Worm (Caenorhabditis elegans) whole organism, L1 larva: ENCODE measurements around the gene Y53C12A.6.
A peak's percentile ranks its signal among the peaks of the same experiment; 100 is the strongest.

Experiments used
- C04F5.9 ChIP-seq: sonication (generic microtip); optimal IDR thresholded peaks from 2 replicates; lab custom pipeline; 2016; ENCODE audit warnings: missing genetic modification characterization, missing compliant biosample characterization
- aly-2 ChIP-seq: fragments of 150-350 bp; optimal IDR thresholded peaks from 2 replicates; lab custom pipeline; 2014; ENCODE audit warnings: missing biosample characterization, missing genetic modification characterization
- ama-1 ChIP-seq: fragments of 150-350 bp; optimal IDR thresholded peaks from 2 replicates; lab custom pipeline; 2014
- blmp-1 ChIP-seq: fragments of 150-350 bp; optimal IDR thresholded peaks from 2 replicates; lab custom pipeline; 2014; ENCODE audit warnings: missing biosample characterization, missing genetic modification characterization
- ceh-63 ChIP-seq: fragments of 200-800 bp; sonication (Bioruptor generic); optimal IDR thresholded peaks from 2 replicates; lab custom pipeline; 2018; ENCODE audit warnings: mild to moderate bottlenecking, missing genetic modification characterization, missing compliant biosample characterization
- ceh-88 ChIP-seq: fragments of 200-800 bp; sonication (Bioruptor generic); IDR thresholded peaks from 2 replicates; pipeline ENCODE4 v1.3.6; 2022; ENCODE audit warnings: missing genetic modification characterization, missing compliant biosample characterization
- ceh-90 ChIP-seq: sonication (generic microtip); optimal IDR thresholded peaks from 2 replicates; lab custom pipeline; 2016; ENCODE audit warnings: missing genetic modification characterization, missing compliant biosample characterization
- ces-1 ChIP-seq: fragments of 150-350 bp; optimal IDR thresholded peaks from 2 replicates; lab custom pipeline; 2014; ENCODE audit warnings: missing biosample characterization, missing genetic modification reagents, missing genetic modification characterization
- dpl-1 ChIP-seq, 3 experiments: fragments of 150-350 bp in 2 of 3; sonication (generic microtip) in 1 of 3; optimal IDR thresholded peaks; 2 replicates each; lab custom pipeline; 2014 to 2017; ENCODE audit warnings: missing biosample characterization in 3 of 3, missing genetic modification characterization in 3 of 3, missing genetic modification reagents in 3 of 3
- dsc-1 ChIP-seq: sonication (generic microtip); optimal IDR thresholded peaks from 2 replicates; lab custom pipeline; 2016; ENCODE audit warnings: mild to moderate bottlenecking, missing genetic modification characterization, missing compliant biosample characterization
- efl-1 ChIP-seq, 4 experiments: fragments of 150-350 bp; optimal IDR thresholded peaks in 3 of 4; peaks in 1 of 4; 1 replicate in 1 of 4; 2 replicates in 3 of 4; lab custom pipeline; 2014; ENCODE audit warnings: missing biosample characterization in 2 of 4, missing genetic modification characterization in 2 of 4, missing genetic modification reagents in 2 of 4
- egl-13 ChIP-seq: sonication (generic microtip); optimal IDR thresholded peaks from 2 replicates; lab custom pipeline; 2016; ENCODE audit warnings: missing genotype, missing genetic modification reagents, missing genetic modification characterization, missing compliant biosample characterization
- elt-3 ChIP-seq, 6 experiments: fragments of 150-350 bp in 1 of 6; sonication (generic microtip); optimal IDR thresholded peaks; 2 replicates each; lab custom pipeline; 2017 to 2018; ENCODE audit warnings: missing biosample characterization in 6 of 6, missing genetic modification characterization in 6 of 6, inconsistent platforms in 1 of 6
- ets-5 ChIP-seq: fragments of 200-800 bp; sonication (Bioruptor generic); IDR thresholded peaks from 2 replicates; pipeline ENCODE4 v1.3.6; 2022; ENCODE audit warnings: missing genetic modification characterization, missing compliant biosample characterization
- fkh-4 ChIP-seq: sonication (generic microtip); optimal IDR thresholded peaks from 2 replicates; lab custom pipeline; 2016; ENCODE audit warnings: missing compliant biosample characterization, missing genetic modification characterization, borderline replicate concordance
- lin-13 ChIP-seq: fragments of 150-350 bp; optimal IDR thresholded peaks from 2 replicates; lab custom pipeline; 2014; ENCODE audit warnings: missing biosample characterization, missing genetic modification reagents, missing genetic modification characterization
- lin-35 ChIP-seq, 2 experiments: fragments of 150-350 bp; optimal IDR thresholded peaks; 2 replicates each; lab custom pipeline; 2014; ENCODE audit warnings: missing biosample characterization in 2 of 2, missing genetic modification characterization in 2 of 2, missing genetic modification reagents in 2 of 2
- lir-3 ChIP-seq: sonication (generic microtip); optimal IDR thresholded peaks from 2 replicates; lab custom pipeline; 2016; ENCODE audit warnings: mild to moderate bottlenecking, missing genetic modification characterization, moderate library complexity, missing compliant biosample characterization; ENCODE audit not compliant: poor library complexity
- lsy-2 ChIP-seq, 2 experiments: fragments of 150-350 bp; optimal IDR thresholded peaks; 2 replicates each; lab custom pipeline; 2014; ENCODE audit warnings: missing biosample characterization in 2 of 2, missing genetic modification characterization in 2 of 2
- mef-2 ChIP-seq: fragments of 150-350 bp; optimal IDR thresholded peaks from 2 replicates; lab custom pipeline; 2014; ENCODE audit warnings: missing biosample characterization, missing genetic modification characterization
- nhr-12 ChIP-seq: sonication (generic microtip); optimal IDR thresholded peaks from 2 replicates; lab custom pipeline; 2017; ENCODE audit warnings: missing biosample characterization, missing genetic modification characterization
- nhr-20 ChIP-seq: sonication (generic microtip); optimal IDR thresholded peaks from 2 replicates; lab custom pipeline; 2016; ENCODE audit warnings: mild to moderate bottlenecking, missing genetic modification characterization, missing compliant biosample characterization
- nhr-47 ChIP-seq: sonication (generic microtip); optimal IDR thresholded peaks from 2 replicates; lab custom pipeline; 2016; ENCODE audit warnings: mild to moderate bottlenecking, missing genetic modification characterization, moderate library complexity, missing compliant biosample characterization
- nhr-71 ChIP-seq: sonication (generic microtip); optimal IDR thresholded peaks from 2 replicates; lab custom pipeline; 2016; ENCODE audit warnings: mild to moderate bottlenecking, missing genetic modification characterization, moderate library complexity, missing compliant biosample characterization
- nhr-76 ChIP-seq: sonication (generic microtip); optimal IDR thresholded peaks from 2 replicates; lab custom pipeline; 2017; ENCODE audit warnings: missing biosample characterization, missing genetic modification characterization
- nhr-85 ChIP-seq: sonication (generic microtip); peaks from one replicate; lab custom pipeline; 2016; ENCODE audit warnings: missing genetic modification characterization, inconsistent platforms, missing compliant biosample characterization
- pax-3 ChIP-seq: fragments of 200-800 bp; sonication (Bioruptor generic); optimal IDR thresholded peaks from 2 replicates; lab custom pipeline; 2018; ENCODE audit warnings: mild to moderate bottlenecking, missing genetic modification characterization, moderate library complexity, missing compliant biosample characterization
- rnt-1 ChIP-seq: sonication (generic microtip); optimal IDR thresholded peaks from 2 replicates; lab custom pipeline; 2016; ENCODE audit warnings: mild to moderate bottlenecking, missing genetic modification characterization, moderate library complexity, missing compliant biosample characterization
- skn-1 ChIP-seq: fragments of 150-350 bp; optimal IDR thresholded peaks from 2 replicates; lab custom pipeline; 2014; ENCODE audit warnings: missing biosample characterization, missing genetic modification characterization
- snu-23 ChIP-seq: sonication (generic microtip); optimal IDR thresholded peaks from 2 replicates; lab custom pipeline; 2016; ENCODE audit warnings: missing genetic modification characterization, missing compliant biosample characterization
- sox-4 ChIP-seq: sonication (generic microtip); optimal IDR thresholded peaks from 2 replicates; lab custom pipeline; 2016; ENCODE audit warnings: missing genetic modification characterization, missing compliant biosample characterization
- sptf-1 ChIP-seq: fragments of 150-350 bp; optimal IDR thresholded peaks from 2 replicates; lab custom pipeline; 2014; ENCODE audit warnings: missing biosample characterization, missing genetic modification characterization
- sup-37 ChIP-seq: fragments of 200-800 bp; sonication (Bioruptor generic); optimal IDR thresholded peaks from 2 replicates; lab custom pipeline; 2018; ENCODE audit warnings: mild to moderate bottlenecking, missing genetic modification characterization, missing compliant biosample characterization
- swsn-7 ChIP-seq: sonication (generic microtip); optimal IDR thresholded peaks from 2 replicates; lab custom pipeline; 2016; ENCODE audit warnings: missing genetic modification characterization, missing compliant biosample characterization
- tbx-2 ChIP-seq: sonication (generic microtip); optimal IDR thresholded peaks from 2 replicates; lab custom pipeline; 2016; ENCODE audit warnings: missing genetic modification characterization, missing compliant biosample characterization
- tlp-1 ChIP-seq: fragments of 150-350 bp; optimal IDR thresholded peaks from 2 replicates; lab custom pipeline; 2014; ENCODE audit warnings: missing biosample characterization, missing genetic modification characterization
- unc-130 ChIP-seq: fragments of 150-350 bp; optimal IDR thresholded peaks from 2 replicates; lab custom pipeline; 2017; ENCODE audit warnings: missing biosample characterization, missing genetic modification characterization, inconsistent platforms
- unc-86 ChIP-seq: sonication (generic microtip); optimal IDR thresholded peaks from 2 replicates; lab custom pipeline; 2016; ENCODE audit warnings: missing genetic modification characterization, missing compliant biosample characterization
- zip-4 ChIP-seq: fragments of 200-800 bp; sonication (Bioruptor generic); optimal IDR thresholded peaks from 2 replicates; lab custom pipeline; 2018; ENCODE audit warnings: mild to moderate bottlenecking, missing genetic modification characterization, moderate library complexity, missing compliant biosample characterization
- ztf-11 ChIP-seq, 2 experiments: sonication (generic microtip); optimal IDR thresholded peaks; 2 replicates each; lab custom pipeline; 2016 to 2017; ENCODE audit warnings: missing genetic modification characterization in 2 of 2, missing biosample characterization in 1 of 2, missing compliant biosample characterization in 1 of 2

The Y53C12A.6 gene

DNA sequence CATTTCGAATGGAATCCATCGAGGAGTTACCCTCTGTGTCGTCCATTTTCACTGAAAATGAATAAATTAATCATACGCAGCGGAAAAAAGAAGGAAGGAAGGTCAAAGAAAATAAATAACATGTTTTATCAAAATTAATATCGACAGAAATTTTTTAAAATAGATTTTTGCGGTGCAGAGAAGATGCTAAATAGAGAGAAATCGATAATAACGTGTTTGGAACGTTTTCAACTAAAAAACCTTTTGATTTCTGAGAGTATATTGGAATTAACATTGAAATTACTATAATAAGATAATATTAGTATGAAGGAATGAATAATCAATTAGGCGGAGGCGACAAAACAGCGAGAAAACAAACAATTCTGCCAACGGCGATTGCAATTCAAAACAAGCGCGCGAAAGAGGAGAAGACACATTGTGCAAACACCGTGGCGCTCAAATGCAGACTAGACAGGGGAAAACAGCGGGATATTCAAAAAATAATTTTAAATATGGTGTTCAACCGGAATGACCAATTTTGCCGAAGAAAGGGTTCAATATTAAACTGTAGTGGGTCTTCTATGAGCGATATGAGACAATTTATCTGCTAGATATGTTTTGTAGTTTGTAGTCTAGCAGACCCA lies 1.3 kb downstream of the Y53C12A.6 start, which contains the start of gene wee-1.3 (continued):
- TF ChIP-seq rnt-1 (peak; percentile 90), skn-1 (tag; lab: Kevin White, UChicago) (peak; percentile 83), aly-2 (tag; lab: Kevin White, UChicago) (peak; percentile 77), ets-5 (GFP tag; lab: Robert Waterston, UW) (no peak), nhr-20 (tag; lab: Kevin White, UChicago) (peak; percentile 88), sox-4 (tag; lab: Kevin White, UChicago) (peak; percentile 21), ztf-11 (tag; optimal IDR thresholded peaks at IDR 0.05; lab: Kevin White, UChicago) (peak in 1 of 2 experiments; percentile 51), nhr-47 (tag; lab: Kevin White, UChicago) (peak; percentile 88), tbx-2 (tag; lab: Kevin White, UChicago) (peak; percentile 82), unc-130 (tag; lab: Kevin White, UChicago) (peak; percentile 83), zip-4 (GFP tag; lab: Kevin White, UChicago) (peak; percentile 29), pax-3 (tag; lab: Kevin White, UChicago) (peak; percentile 44), unc-86 (peak; percentile 72), mef-2 (peak; percentile 30), sup-37 (GFP tag; lab: Kevin White, UChicago) (no peak), nhr-12 (tag; lab: Kevin White, UChicago) (no peak), efl-1 (optimal IDR thresholded peaks at IDR 0.05; lab: Kevin White, UChicago) (peak; percentile 97 to 99), efl-1 (GFP tag; optimal IDR thresholded peaks at IDR 0.05 in 1 of 2; lab: Kevin White, UChicago) (peak; percentile 99 to 100), fkh-4 (tag; lab: Kevin White, UChicago) (no peak), nhr-85 (peak; percentile 90), sptf-1 (no peak), snu-23 (peak; percentile 88), tlp-1 (no peak), dsc-1 (tag; lab: Kevin White, UChicago) (peak; percentile 71), lir-3 (peak; percentile 58), blmp-1 (tag; lab: Kevin White, UChicago) (peak; percentile 77), ama-1 (lab: Kevin White, UChicago) (no peak), C04F5.9 (tag; lab: Kevin White, UChicago) (peak; percentile 81), ceh-88 (GFP tag; lab: Robert Waterston, UW) (no peak), ceh-63 (GFP tag; lab: Kevin White, UChicago) (no peak), ceh-90 (tag; lab: Kevin White, UChicago) (no peak)

DNA sequence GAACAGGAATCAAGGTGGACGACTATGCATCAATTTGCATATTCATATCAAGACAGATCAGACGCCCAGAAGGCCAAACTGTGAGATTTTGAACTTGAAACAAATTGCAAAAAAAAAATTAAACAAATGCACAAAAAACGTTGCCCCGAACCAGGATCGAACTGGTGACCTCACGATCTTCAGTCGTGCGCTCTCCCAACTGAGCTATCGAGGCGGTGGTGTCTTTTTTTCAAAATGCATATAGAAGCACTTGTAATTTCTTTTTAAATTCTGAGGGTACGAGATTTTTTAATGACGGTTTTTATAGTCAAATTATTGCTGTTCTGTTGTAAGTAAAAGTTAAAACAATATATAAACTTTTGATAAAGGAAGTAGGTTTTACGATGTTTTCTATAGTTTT lies 4.7 kb downstream of the Y53C12A.6 start:
- TF ChIP-seq lsy-2 (tag; optimal IDR thresholded peaks at IDR 0.05; lab: Kevin White, UChicago) (peak; percentile 14 to 18), dpl-1 (GFP tag; optimal IDR thresholded peaks at IDR 0.05; lab: Kevin White, UChicago) (peak in 2 of 3 experiments; percentile 3 to 18), nhr-71 (tag; lab: Kevin White, UChicago) (peak; percentile 12), efl-1 (optimal IDR thresholded peaks at IDR 0.05; lab: Kevin White, UChicago) (peak in 1 of 2 experiments; percentile 27), efl-1 (GFP tag; optimal IDR thresholded peaks at IDR 0.05 in 1 of 2; lab: Kevin White, UChicago) (peak in 1 of 2 experiments; percentile 24), ztf-11 (tag; optimal IDR thresholded peaks at IDR 0.05; lab: Kevin White, UChicago) (no peak), ces-1 (GFP tag; lab: Kevin White, UChicago) (no peak), snu-23 (peak; percentile 8), lin-35 (GFP tag; optimal IDR thresholded peaks at IDR 0.05; lab: Kevin White, UChicago) (peak in 1 of 2 experiments; percentile 55), sptf-1 (no peak), elt-3 (tag; optimal IDR thresholded peaks at IDR 0.05; lab: Kevin White, UChicago) (no peak), swsn-7 (tag; lab: Kevin White, UChicago) (no peak), nhr-76 (tag; lab: Kevin White, UChicago) (no peak), lin-13 (GFP tag; lab: Kevin White, UChicago) (no peak), egl-13 (tag; lab: Kevin White, UChicago) (no peak)
